Worm (Caenorhabditis elegans) whole organism, young adult: ENCODE data around the gene rom-3.

Source experiments
- B0035.1 ChIP-seq: sonication (generic microtip); optimal IDR thresholded peaks from 2 replicates; lab custom pipeline; 2016; ENCODE audit warnings: missing genetic modification characterization, mild to moderate bottlenecking, missing compliant biosample characterization, missing genotype, missing genetic modification reagents
- B0261.1 ChIP-seq: sonication (generic microtip); optimal IDR thresholded peaks from 2 replicates; lab custom pipeline; 2016; ENCODE audit warnings: mild to moderate bottlenecking, missing genetic modification characterization, moderate library complexity, missing compliant biosample characterization
- F10E7.11 ChIP-seq: sonication (generic microtip); optimal IDR thresholded peaks from 2 replicates; lab custom pipeline; 2017; ENCODE audit warnings: mild to moderate bottlenecking, missing genetic modification characterization, moderate library complexity, missing compliant biosample characterization
- F23B12.7 ChIP-seq: sonication (generic microtip); optimal IDR thresholded peaks from 2 replicates; lab custom pipeline; 2017; ENCODE audit warnings: missing genetic modification characterization, mild to moderate bottlenecking, missing compliant biosample characterization, antibody characterized with exemption, moderate library complexity; ENCODE audit not compliant: insufficient read depth
- F52B5.7 ChIP-seq: sonication (generic microtip); optimal IDR thresholded peaks from 2 replicates; lab custom pipeline; 2016; ENCODE audit warnings: mild to moderate bottlenecking, missing genetic modification characterization, missing compliant biosample characterization
- F55B11.4 ChIP-seq: sonication (generic microtip); optimal IDR thresholded peaks from 2 replicates; lab custom pipeline; 2016; ENCODE audit warnings: missing compliant biosample characterization, missing genetic modification characterization, borderline replicate concordance; ENCODE audit not compliant: insufficient read depth
- Y53F4B.3 ChIP-seq: fragments of 200-800 bp; sonication (Bioruptor generic); IDR thresholded peaks from 2 replicates; pipeline ENCODE4 v1.3.6; 2022; ENCODE audit warnings: missing genetic modification reagents, missing genetic modification characterization, missing compliant biosample characterization
- Y53G8AR.9 ChIP-seq: fragments of 200-800 bp; sonication (Bioruptor generic); conservative IDR thresholded peaks from 2 replicates; pipeline ENCODE4 v1.3.6; 2022; ENCODE audit warnings: missing genetic modification reagents, missing genetic modification characterization, missing compliant biosample characterization
- Y56A3A.18 ChIP-seq: fragments of 200-800 bp; sonication (Bioruptor generic); IDR thresholded peaks from 2 replicates; pipeline ENCODE4 v1.3.6; 2022; ENCODE audit warnings: missing genetic modification reagents, missing genetic modification characterization, missing compliant biosample characterization
- Y67H2A.10 ChIP-seq: fragments of 200-800 bp; sonication (Bioruptor generic); conservative IDR thresholded peaks from 2 replicates; pipeline ENCODE4 v1.3.6; 2022; ENCODE audit warnings: missing genetic modification reagents, missing genetic modification characterization, missing compliant biosample characterization
- akir-1 ChIP-seq: fragments of 200-800 bp; sonication (Bioruptor generic); optimal IDR thresholded peaks from 2 replicates; lab custom pipeline; 2018; ENCODE audit warnings: mild to moderate bottlenecking, missing genetic modification characterization, moderate library complexity, missing compliant biosample characterization
- aptf-3 ChIP-seq: fragments of 200-800 bp; sonication (Bioruptor generic); IDR thresholded peaks from 2 replicates; pipeline ENCODE4 v1.3.6; 2022; ENCODE audit warnings: missing genetic modification characterization, missing compliant biosample characterization
- athp-1 ChIP-seq: sonication (generic microtip); optimal IDR thresholded peaks from 2 replicates; lab custom pipeline; 2017; ENCODE audit warnings: mild to moderate bottlenecking, missing genetic modification characterization, missing compliant biosample characterization
- bed-2 ChIP-seq: fragments of 200-800 bp; sonication (Bioruptor generic); IDR thresholded peaks from 2 replicates; pipeline ENCODE4 v1.3.6; 2022; ENCODE audit warnings: missing genetic modification reagents, missing genetic modification characterization, missing compliant biosample characterization
- ccch-3 ChIP-seq: fragments of 200-800 bp; sonication (Bioruptor generic); optimal IDR thresholded peaks from 2 replicates; lab custom pipeline; 2018; ENCODE audit warnings: mild to moderate bottlenecking, missing genetic modification characterization, missing compliant biosample characterization
- cebp-2 ChIP-seq: fragments of 200-800 bp; sonication (Bioruptor generic); IDR thresholded peaks from 2 replicates; pipeline ENCODE4 v1.3.6; 2022; ENCODE audit warnings: missing genetic modification characterization, missing compliant biosample characterization
- ceh-100 ChIP-seq: fragments of 200-800 bp; sonication (Bioruptor generic); IDR thresholded peaks from 2 replicates; pipeline ENCODE4 v1.3.6; 2022; ENCODE audit warnings: missing genetic modification reagents, missing genetic modification characterization, missing compliant biosample characterization
- ceh-27 ChIP-seq: fragments of 200-800 bp; sonication (Bioruptor generic); optimal IDR thresholded peaks from 2 replicates; lab custom pipeline; 2018; ENCODE audit warnings: mild to moderate bottlenecking, missing genetic modification characterization, moderate library complexity, missing compliant biosample characterization
- ceh-79 ChIP-seq: sonication (generic microtip); optimal IDR thresholded peaks from 2 replicates; lab custom pipeline; 2017; ENCODE audit warnings: mild to moderate bottlenecking, missing genetic modification characterization, missing compliant biosample characterization
- ceh-91 ChIP-seq: fragments of 200-800 bp; sonication (Bioruptor generic); IDR thresholded peaks from 2 replicates; pipeline ENCODE4 v1.3.6; 2022; ENCODE audit warnings: missing genetic modification reagents, missing genetic modification characterization, missing compliant biosample characterization
- dox-1 ChIP-seq: fragments of 200-800 bp; sonication (Bioruptor generic); IDR thresholded peaks from 2 replicates; pipeline ENCODE4 v1.3.6; 2022; ENCODE audit warnings: missing genetic modification reagents, missing genetic modification characterization, missing compliant biosample characterization
- efl-1 ChIP-seq: fragments of 150-350 bp; optimal IDR thresholded peaks from 2 replicates; lab custom pipeline; 2014; ENCODE audit warnings: missing biosample characterization, missing genetic modification reagents, missing genetic modification characterization
- egl-18 ChIP-seq: fragments of 200-800 bp; sonication (Bioruptor generic); IDR thresholded peaks from 2 replicates; pipeline ENCODE4 v1.3.6; 2022; ENCODE audit warnings: missing genetic modification reagents, missing genetic modification characterization, missing compliant biosample characterization
- him-1 ChIP-seq: sonication (generic microtip); optimal IDR thresholded peaks from 2 replicates; lab custom pipeline; 2016; ENCODE audit warnings: missing genotype, missing genetic modification reagents, missing genetic modification characterization, missing compliant biosample characterization
- hrde-1 ChIP-seq: sonication (generic microtip); optimal IDR thresholded peaks from 2 replicates; lab custom pipeline; 2016; ENCODE audit warnings: missing genetic modification characterization, mild to moderate bottlenecking, missing compliant biosample characterization, moderate library complexity, missing genotype, missing genetic modification reagents, borderline replicate concordance
- lin-35 ChIP-seq, 3 experiments: fragments of 150-350 bp in 2 of 3; sonication (generic microtip) in 1 of 3; optimal IDR thresholded peaks; 2 replicates each; lab custom pipeline; 2014 to 2018; ENCODE audit warnings: missing biosample characterization in 3 of 3, missing genetic modification characterization in 3 of 3, missing genetic modification reagents in 3 of 3
- lir-1 ChIP-seq: fragments of 200-800 bp; sonication (Bioruptor generic); conservative IDR thresholded peaks from 2 replicates; pipeline ENCODE4 v1.3.6; 2022; ENCODE audit warnings: missing genetic modification reagents, missing genetic modification characterization, missing compliant biosample characterization
- lsy-27 ChIP-seq: sonication (generic microtip); optimal IDR thresholded peaks from 2 replicates; lab custom pipeline; 2017; ENCODE audit warnings: missing genetic modification characterization, mild to moderate bottlenecking, missing compliant biosample characterization, antibody characterized with exemption, missing genotype, borderline replicate concordance; ENCODE audit not compliant: insufficient read depth
- madf-10 ChIP-seq: sonication (generic microtip); optimal IDR thresholded peaks from 2 replicates; lab custom pipeline; 2016; ENCODE audit warnings: mild to moderate bottlenecking, missing genetic modification characterization, missing compliant biosample characterization
- nhr-27 ChIP-seq: fragments of 200-800 bp; sonication (Bioruptor generic); optimal IDR thresholded peaks from 2 replicates; lab custom pipeline; 2018; ENCODE audit warnings: mild to moderate bottlenecking, missing genetic modification characterization, moderate library complexity, missing compliant biosample characterization
- nhr-80 ChIP-seq: sonication (generic microtip); optimal IDR thresholded peaks from 2 replicates; lab custom pipeline; 2016; ENCODE audit warnings: missing genetic modification characterization, missing compliant biosample characterization
- nhr-90 ChIP-seq: sonication (generic microtip); optimal IDR thresholded peaks from 2 replicates; lab custom pipeline; 2016; ENCODE audit warnings: missing genotype, mild to moderate bottlenecking, missing genetic modification characterization, missing compliant biosample characterization
- pbrm-1 ChIP-seq: fragments of 200-800 bp; sonication (Bioruptor generic); IDR thresholded peaks from 2 replicates; pipeline ENCODE4 v1.3.6; 2022; ENCODE audit warnings: missing genetic modification reagents, missing genetic modification characterization, missing compliant biosample characterization
- rcor-1 ChIP-seq: fragments of 200-800 bp; sonication (Bioruptor generic); IDR thresholded peaks from 2 replicates; pipeline ENCODE4 v1.3.6; 2022; ENCODE audit warnings: missing genetic modification reagents, missing genetic modification characterization, missing compliant biosample characterization
- repo-1 ChIP-seq: sonication (generic microtip); optimal IDR thresholded peaks from 2 replicates; lab custom pipeline; 2017; ENCODE audit warnings: mild to moderate bottlenecking, missing genetic modification characterization, missing compliant biosample characterization
- rpc-1 ChIP-seq, 2 experiments: fragments of 150-350 bp in 1 of 2; sonication (generic microtip) in 1 of 2; optimal IDR thresholded peaks; 2 replicates each; lab custom pipeline; 2014 to 2018; ENCODE audit warnings: missing biosample characterization in 1 of 2, missing genetic modification characterization in 1 of 2, missing genetic modification reagents in 1 of 2, missing genotype in 1 of 2
- snpc-1.3 ChIP-seq: sonication (generic microtip); optimal IDR thresholded peaks from 2 replicates; lab custom pipeline; 2017; ENCODE audit warnings: missing genetic modification characterization, mild to moderate bottlenecking, missing compliant biosample characterization, antibody characterized with exemption, moderate library complexity, missing genotype, missing genetic modification reagents; ENCODE audit not compliant: insufficient read depth
- sptf-2 ChIP-seq: fragments of 200-800 bp; sonication (Bioruptor generic); optimal IDR thresholded peaks from 2 replicates; lab custom pipeline; 2018; ENCODE audit warnings: mild to moderate bottlenecking, missing genetic modification characterization, missing compliant biosample characterization
- unc-130 ChIP-seq: sonication (generic microtip); optimal IDR thresholded peaks from 2 replicates; lab custom pipeline; 2016; ENCODE audit warnings: missing genetic modification reagents, missing genetic modification characterization, missing compliant biosample characterization
- unc-62 ChIP-seq: fragments of 150-350 bp; optimal IDR thresholded peaks from 2 replicates; lab custom pipeline; 2014; ENCODE audit warnings: missing biosample characterization, missing genetic modification reagents, missing genetic modification characterization
- zim-3 ChIP-seq: sonication (generic microtip); optimal IDR thresholded peaks from 2 replicates; lab custom pipeline; 2017; ENCODE audit warnings: mild to moderate bottlenecking, missing genetic modification characterization, moderate library complexity, missing compliant biosample characterization
- ztf-22 ChIP-seq: fragments of 200-800 bp; sonication (Bioruptor generic); optimal IDR thresholded peaks from 2 replicates; lab custom pipeline; 2018; ENCODE audit warnings: mild to moderate bottlenecking, missing genetic modification characterization, moderate library complexity, missing compliant biosample characterization
- ztf-28 ChIP-seq: fragments of 200-800 bp; sonication (Bioruptor generic); IDR thresholded peaks from 2 replicates; pipeline ENCODE4 v1.3.6; 2022; ENCODE audit warnings: missing genetic modification reagents, missing genetic modification characterization, missing compliant biosample characterization

rom-3 gene

DNA sequence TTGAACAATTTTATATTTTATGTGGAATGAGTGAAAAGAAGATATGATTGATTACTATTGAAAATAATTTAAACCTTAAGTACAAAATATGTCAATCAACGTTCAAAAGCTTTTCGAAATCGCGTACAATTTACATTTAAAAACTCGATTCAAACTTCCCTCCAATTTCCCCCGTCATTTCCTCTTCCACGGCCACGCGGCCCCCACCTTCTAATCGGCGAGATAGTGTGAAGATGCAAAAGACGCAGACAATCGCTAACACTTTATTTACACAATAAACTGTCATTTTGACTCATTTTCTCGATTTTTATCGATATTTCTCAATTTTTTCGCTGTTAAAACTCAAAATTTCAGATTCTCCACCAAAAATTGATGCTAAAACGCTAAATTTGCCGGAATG lies 25.1 kb upstream of the rom-3 start, which contains the start of gene rom-4 (continued):
- no peak for TF ChIP-seq hrde-1 (tag; lab: Kevin White, UChicago)
- TF ChIP-seq nhr-27 (tag; lab: Kevin White, UChicago): no peak
- TF ChIP-seq madf-10 (tag; lab: Kevin White, UChicago): peak; percentile 37
- no peak for TF ChIP-seq lsy-27
- no peak for TF ChIP-seq lir-1 (GFP tag; lab: Robert Waterston, UW)
- no peak for TF ChIP-seq Y53F4B.3 (GFP tag; lab: Robert Waterston, UW)
- TF ChIP-seq sptf-2 (GFP tag; lab: Kevin White, UChicago): no peak
- no peak for TF ChIP-seq repo-1 (tag; lab: Kevin White, UChicago)
- TF ChIP-seq aptf-3 (GFP tag; lab: Robert Waterston, UW): no peak
- no peak for TF ChIP-seq dox-1 (GFP tag; lab: Robert Waterston, UW)
- TF ChIP-seq efl-1: peak; percentile 79
- TF ChIP-seq rcor-1 (GFP tag; lab: Robert Waterston, UW): no peak; the same call in 1 of the 2 replicates
- TF ChIP-seq unc-62 (GFP tag; lab: Kevin White, UChicago): no peak
- TF ChIP-seq rpc-1 (optimal IDR thresholded peaks at IDR 0.05; lab: Kevin White, UChicago): no peak
- TF ChIP-seq rpc-1 (tag; optimal IDR thresholded peaks at IDR 0.05; lab: Kevin White, UChicago): no peak
- TF ChIP-seq lin-35 (GFP tag; optimal IDR thresholded peaks at IDR 0.05; lab: Kevin White, UChicago): peak in 1 of 3 experiments; percentile 76
- no peak for TF ChIP-seq ceh-91
- TF ChIP-seq F52B5.7 (tag; lab: Kevin White, UChicago): no peak
- no peak for TF ChIP-seq nhr-90 (tag; lab: Kevin White, UChicago)
- no peak for TF ChIP-seq cebp-2 (GFP tag; lab: Robert Waterston, UW)
- TF ChIP-seq B0035.1 (tag; lab: Kevin White, UChicago): no peak
- TF ChIP-seq Y53G8AR.9 (GFP tag; lab: Robert Waterston, UW): no peak
- no peak for TF ChIP-seq athp-1
- TF ChIP-seq ztf-28 (GFP tag; lab: Robert Waterston, UW): no peak
- no peak for TF ChIP-seq him-1 (tag; lab: Kevin White, UChicago)
- peak; percentile 71 for TF ChIP-seq unc-130 (GFP tag; lab: Kevin White, UChicago)
- no peak for TF ChIP-seq akir-1
- TF ChIP-seq B0261.1: no peak
- TF ChIP-seq ceh-27: no peak
- TF ChIP-seq F55B11.4 (tag; lab: Kevin White, UChicago): no peak
- 0 out of 2 replicates have a peak, but pooled peaks have one; percentile 26 for TF ChIP-seq Y67H2A.10
- peak; percentile 5 for TF ChIP-seq F23B12.7 (tag; lab: Kevin White, UChicago)
- peak; percentile 65 for TF ChIP-seq ceh-100 (GFP tag; lab: Robert Waterston, UW)
- no peak for TF ChIP-seq egl-18 (GFP tag; lab: Robert Waterston, UW)
- TF ChIP-seq pbrm-1 (GFP tag; lab: Robert Waterston, UW): no peak

ce11 chrIV:16988397-16988796 lies 18.1 kb upstream of the rom-3 start, which contains the start of gene nccd-1:
Gene nccd-1, plus strand, starts transcription at chrIV:16988697.
- TF ChIP-seq egl-18 (GFP tag; lab: Robert Waterston, UW): no peak
- no peak for TF ChIP-seq akir-1
- TF ChIP-seq zim-3 (tag; lab: Kevin White, UChicago): no peak
- no peak for TF ChIP-seq lir-1 (GFP tag; lab: Robert Waterston, UW)
- no peak for TF ChIP-seq ceh-79 (tag; lab: Kevin White, UChicago)
- TF ChIP-seq nhr-80 (tag; lab: Kevin White, UChicago): no peak
- no peak for TF ChIP-seq bed-2 (GFP tag; lab: Robert Waterston, UW)
- TF ChIP-seq ztf-22 (GFP tag; lab: Kevin White, UChicago): no peak
- TF ChIP-seq snpc-1.3 (tag; lab: Kevin White, UChicago): no peak
- TF ChIP-seq ccch-3 (GFP tag; lab: Kevin White, UChicago): no peak
- TF ChIP-seq Y56A3A.18 (GFP tag; lab: Robert Waterston, UW): no peak
- TF ChIP-seq F23B12.7 (tag; lab: Kevin White, UChicago): no peak
- TF ChIP-seq ceh-27: no peak
- no peak for TF ChIP-seq hrde-1 (tag; lab: Kevin White, UChicago)
- TF ChIP-seq F10E7.11 (tag; lab: Kevin White, UChicago): no peak
- TF ChIP-seq, all 124 proteins: peak for 0
